Fruit fly (Drosophila melanogaster) whole organism, embryonic: Measurements from ENCODE around the gene Rbf2.

Source experiments
- Adf1 ChIP-seq: fragments of 200-800 bp; sonication (Bioruptor generic); IDR thresholded peaks from 2 replicates; pipeline ENCODE4 v1.3.6; 2022; ENCODE audit warnings: missing biosample characterization, missing genetic modification characterization
- Atf-2 ChIP-seq: fragments of 200-800 bp; sonication (Bioruptor generic); optimal IDR thresholded peaks from 2 replicates; lab custom pipeline; 2016; ENCODE audit warnings: missing biosample characterization, missing genetic modification characterization
- Awh ChIP-seq: fragments of 200-800 bp; sonication (Bioruptor generic); IDR thresholded peaks from 2 replicates; pipeline ENCODE4, ENCODE4 v1.3.6; 2022; ENCODE audit warnings: missing biosample characterization, missing genetic modification characterization
- CG10321 ChIP-seq: fragments of 200-800 bp; sonication (Bioruptor generic); IDR thresholded peaks from 2 replicates; pipeline ENCODE4 v1.3.6; 2022; ENCODE audit warnings: missing biosample characterization, missing genetic modification characterization
- CG10654 ChIP-seq: fragments of 200-800 bp; sonication (Bioruptor generic); optimal IDR thresholded peaks from 2 replicates; lab custom pipeline; 2016; ENCODE audit warnings: missing biosample characterization, missing genetic modification characterization
- CG11560 ChIP-seq: fragments of 200-800 bp; sonication (Bioruptor generic); IDR thresholded peaks from 3 replicates; pipeline ENCODE4 v1.3.6; 2022; ENCODE audit warnings: missing biosample characterization, missing genetic modification characterization
- CG12071 ChIP-seq: fragments of 200-800 bp; sonication (Bioruptor generic); optimal IDR thresholded peaks from 3 replicates; lab custom pipeline; 2018; ENCODE audit warnings: missing biosample characterization, mild to moderate bottlenecking, missing genetic modification characterization
- CG12659 ChIP-seq: fragments of 200-800 bp; sonication (Bioruptor generic); optimal IDR thresholded peaks from 3 replicates; lab custom pipeline; 2017; ENCODE audit warnings: mild to moderate bottlenecking, missing biosample characterization, missing genetic modification reagents, missing genetic modification characterization
- CG12942 ChIP-seq: fragments of 200-800 bp; sonication (Bioruptor generic); optimal IDR thresholded peaks from 3 replicates; lab custom pipeline; 2016; ENCODE audit warnings: missing biosample characterization, missing genetic modification characterization
- CG13123 ChIP-seq: fragments of 200-800 bp; sonication (Bioruptor generic); optimal IDR thresholded peaks from 2 replicates; lab custom pipeline; 2016; ENCODE audit warnings: missing biosample characterization, missing genetic modification characterization
- CG17568 ChIP-seq: fragments of 200-800 bp; sonication (Bioruptor generic); optimal IDR thresholded peaks from 2 replicates; lab custom pipeline; 2018; ENCODE audit warnings: missing biosample characterization, mild to moderate bottlenecking, missing genetic modification characterization, moderate library complexity
- CG17912 ChIP-seq: fragments of 200-800 bp; sonication (Bioruptor generic); optimal IDR thresholded peaks from 2 replicates; lab custom pipeline; 2018; ENCODE audit warnings: missing biosample characterization, mild to moderate bottlenecking, missing genetic modification characterization
- CG2202 ChIP-seq: fragments of 200-800 bp; sonication (Bioruptor generic); optimal IDR thresholded peaks from 2 replicates; lab custom pipeline; 2018; ENCODE audit warnings: missing biosample characterization, mild to moderate bottlenecking, missing genetic modification characterization
- CG33213 ChIP-seq: fragments of 200-800 bp; sonication (Bioruptor generic); optimal IDR thresholded peaks from 3 replicates; lab custom pipeline; 2016; ENCODE audit warnings: missing biosample characterization, missing genetic modification characterization
- CG42726 ChIP-seq: fragments of 200-800 bp; sonication (Bioruptor generic); IDR thresholded peaks from 2 replicates; pipeline ENCODE4 v1.3.6; 2022; ENCODE audit warnings: missing biosample characterization, missing genetic modification characterization; ENCODE audit not compliant: partially characterized antibody
- CG4404 ChIP-seq: fragments of 200-800 bp; sonication (Bioruptor generic); IDR thresholded peaks from 2 replicates; pipeline ENCODE4 v1.3.6; 2022; ENCODE audit warnings: missing biosample characterization, missing genetic modification characterization
- CG4617 ChIP-seq: fragments of 200-800 bp; sonication (Bioruptor generic); optimal IDR thresholded peaks from 3 replicates; lab custom pipeline; 2016; ENCODE audit warnings: missing biosample characterization, missing genetic modification characterization, borderline replicate concordance
- CG4820 ChIP-seq: fragments of 200-800 bp; sonication (Bioruptor generic); optimal IDR thresholded peaks from 3 replicates; lab custom pipeline; 2016; ENCODE audit warnings: missing biosample characterization, missing genetic modification characterization
- CG6654 ChIP-seq: fragments of 200-800 bp; sonication (Bioruptor generic); optimal IDR thresholded peaks from 2 replicates; lab custom pipeline; 2017; ENCODE audit warnings: missing biosample characterization, mild to moderate bottlenecking, missing genetic modification characterization
- CG6689 ChIP-seq: fragments of 200-800 bp; sonication (Bioruptor generic); IDR thresholded peaks from 2 replicates; pipeline ENCODE4 v1.3.6; 2022; ENCODE audit warnings: missing biosample characterization, missing genetic modification characterization
- CG6854 ChIP-seq: fragments of 200-800 bp; sonication (Bioruptor generic); optimal IDR thresholded peaks from 3 replicates; lab custom pipeline; 2017; ENCODE audit warnings: missing biosample characterization, mild to moderate bottlenecking, missing genetic modification characterization
- CG8924 ChIP-seq: fragments of 200-800 bp; optimal IDR thresholded peaks from 3 replicates; lab custom pipeline; 2019; ENCODE audit warnings: missing biosample characterization, mild to moderate bottlenecking, missing genetic modification characterization, moderate library complexity
- Dref ChIP-seq: fragments of 200-800 bp; sonication (Bioruptor generic); IDR thresholded peaks from 2 replicates; pipeline ENCODE4 v1.3.6; 2022; ENCODE audit warnings: missing biosample characterization, missing genetic modification characterization
- Fer1 ChIP-seq: fragments of 200-800 bp; sonication (Bioruptor generic); optimal IDR thresholded peaks from 2 replicates; lab custom pipeline; 2017; ENCODE audit warnings: missing biosample characterization, mild to moderate bottlenecking, missing genetic modification characterization
- Hand ChIP-seq: fragments of 200-800 bp; sonication (Bioruptor generic); optimal IDR thresholded peaks from 2 replicates; lab custom pipeline; 2017; ENCODE audit warnings: mild to moderate bottlenecking, missing biosample characterization, missing genetic modification reagents, missing genetic modification characterization
- Hr3 ChIP-seq: fragments of 200-800 bp; sonication (Bioruptor generic); optimal IDR thresholded peaks from 3 replicates; lab custom pipeline; 2016; ENCODE audit warnings: missing biosample characterization, missing genetic modification characterization
- Lhr ChIP-seq: fragments of 200-800 bp; sonication (Bioruptor generic); optimal IDR thresholded peaks from 3 replicates; lab custom pipeline; 2017; ENCODE audit warnings: mild to moderate bottlenecking, missing biosample characterization, missing genetic modification reagents, missing genetic modification characterization
- Lim3 ChIP-seq: fragments of 200-800 bp; sonication (Bioruptor generic); IDR thresholded peaks from 2 replicates; pipeline ENCODE4 v1.3.6; 2022; ENCODE audit warnings: missing biosample characterization, missing genetic modification characterization
- Meics ChIP-seq: fragments of 200-800 bp; sonication (Bioruptor generic); optimal IDR thresholded peaks from 2 replicates; lab custom pipeline; 2017; ENCODE audit warnings: missing biosample characterization, mild to moderate bottlenecking, missing genetic modification characterization
- Mrtf ChIP-seq: fragments of 200-800 bp; sonication (Bioruptor generic); IDR thresholded peaks from 3 replicates; pipeline ENCODE4 v1.3.6; 2022; ENCODE audit warnings: missing biosample characterization, missing genetic modification characterization
- Myb ChIP-seq: fragments of 200-800 bp; sonication (Bioruptor generic); optimal IDR thresholded peaks from 2 replicates; lab custom pipeline; 2016; ENCODE audit warnings: missing biosample characterization, missing genetic modification characterization
- NC2β ChIP-seq: fragments of 200-800 bp; sonication (Bioruptor generic); optimal IDR thresholded peaks from 2 replicates; lab custom pipeline; 2016; ENCODE audit warnings: missing biosample characterization, missing genetic modification characterization
- Optix ChIP-seq: fragments of 200-800 bp; sonication (Bioruptor generic); IDR thresholded peaks from 3 replicates; pipeline ENCODE4 v1.3.6; 2022; ENCODE audit warnings: missing biosample characterization, missing genetic modification characterization
- PHDP ChIP-seq: fragments of 200-800 bp; sonication (Bioruptor generic); optimal IDR thresholded peaks from 3 replicates; lab custom pipeline; 2018; ENCODE audit warnings: missing biosample characterization, mild to moderate bottlenecking, missing genetic modification characterization, moderate library complexity
- Rx ChIP-seq: fragments of 200-800 bp; sonication (Bioruptor generic); IDR thresholded peaks from 2 replicates; pipeline ENCODE4 v1.3.6; 2022; ENCODE audit warnings: missing biosample characterization, missing genetic modification characterization
- Sox100B ChIP-seq: fragments of 200-800 bp; sonication (Bioruptor generic); optimal IDR thresholded peaks from 3 replicates; lab custom pipeline; 2018; ENCODE audit warnings: missing biosample characterization, mild to moderate bottlenecking, missing genetic modification characterization
- ab ChIP-seq: fragments of 200-800 bp; sonication (Bioruptor generic); optimal IDR thresholded peaks from 2 replicates; lab custom pipeline; 2016; ENCODE audit warnings: missing biosample characterization, missing genetic modification characterization
- bab2 ChIP-seq: fragments of 200-800 bp; sonication (Bioruptor generic); optimal IDR thresholded peaks from 2 replicates; lab custom pipeline; 2016; ENCODE audit warnings: missing biosample characterization, missing genetic modification characterization
- br ChIP-seq: fragments of >200 bp; optimal IDR thresholded peaks from 2 replicates; lab custom pipeline; 2017
- cad ChIP-seq: fragments of >200 bp; optimal IDR thresholded peaks from 2 replicates; lab custom pipeline; 2017; ENCODE audit warnings: missing biosample characterization, missing genetic modification characterization
- chif ChIP-seq, 2 experiments: fragments of 200-800 bp; sonication (Bioruptor generic); optimal IDR thresholded peaks; 3 replicates each; lab custom pipeline; 2016; ENCODE audit warnings: missing biosample characterization in 2 of 2, missing genetic modification characterization in 2 of 2
- eyg ChIP-seq: fragments of 200-800 bp; sonication (Bioruptor generic); optimal IDR thresholded peaks from 3 replicates; lab custom pipeline; 2016; ENCODE audit warnings: missing biosample characterization, missing genetic modification characterization
- fd3F ChIP-seq: fragments of 200-800 bp; sonication (Bioruptor generic); optimal IDR thresholded peaks from 2 replicates; lab custom pipeline; 2018; ENCODE audit warnings: missing biosample characterization, mild to moderate bottlenecking, missing genetic modification characterization, moderate library complexity
- gsb-n ChIP-seq: fragments of 200-800 bp; sonication (Bioruptor generic); optimal IDR thresholded peaks from 3 replicates; lab custom pipeline; 2018; ENCODE audit warnings: missing biosample characterization, mild to moderate bottlenecking, missing genetic modification characterization
- hbn ChIP-seq: fragments of 200-800 bp; sonication (Bioruptor generic); IDR thresholded peaks from 2 replicates; pipeline ENCODE4 v1.3.6; 2022; ENCODE audit warnings: missing biosample characterization, missing genetic modification characterization; ENCODE audit not compliant: partially characterized antibody
- inv ChIP-seq: fragments of 200-800 bp; sonication (Bioruptor generic); IDR thresholded peaks from 2 replicates; pipeline ENCODE4 v1.3.6; 2022; ENCODE audit warnings: missing biosample characterization, missing genetic modification characterization; ENCODE audit not compliant: partially characterized antibody
- lab ChIP-seq: fragments of 200-800 bp; sonication (Bioruptor generic); optimal IDR thresholded peaks from 3 replicates; lab custom pipeline; 2017; ENCODE audit warnings: missing biosample characterization, missing genetic modification characterization, mild to moderate bottlenecking, moderate library complexity, missing genetic modification reagents
- lola ChIP-seq, 3 experiments: fragments of >200 bp in 2 of 3; fragments of 200-800 bp in 1 of 3; sonication (Bioruptor generic) in 1 of 3; optimal IDR thresholded peaks; 2 replicates each; lab custom pipeline; 2017 to 2019; ENCODE audit warnings: missing biosample characterization in 3 of 3, missing genetic modification characterization in 3 of 3, mild to moderate bottlenecking in 1 of 3, moderate library complexity in 1 of 3
- mam ChIP-seq: fragments of 200-800 bp; sonication (Bioruptor generic); optimal IDR thresholded peaks from 3 replicates; lab custom pipeline; 2016; ENCODE audit warnings: missing biosample characterization, missing genetic modification characterization
- slp2 ChIP-seq: fragments of 200-800 bp; sonication (Bioruptor generic); optimal IDR thresholded peaks from 2 replicates; lab custom pipeline; 2016; ENCODE audit warnings: missing biosample characterization, missing genetic modification characterization
- sob ChIP-seq: fragments of 200-800 bp; sonication (Bioruptor generic); IDR thresholded peaks from 2 replicates; pipeline ENCODE4 v1.3.6; 2022; ENCODE audit warnings: missing biosample characterization, missing genetic modification characterization
- wek ChIP-seq: fragments of 200-800 bp; sonication (Bioruptor generic); optimal IDR thresholded peaks from 3 replicates; lab custom pipeline; 2018; ENCODE audit warnings: missing biosample characterization, mild to moderate bottlenecking, missing genetic modification characterization, moderate library complexity
- yki ChIP-seq: fragments of >200 bp; optimal IDR thresholded peaks from 3 replicates; lab custom pipeline; 2018

Rbf2 gene

dm6 chr3R:16005943-16006342 is 40.7 kb downstream of the Rbf2 start (continued):
- no peak for TF ChIP-seq CG13123 (GFP tag; lab: Kevin White, UChicago)
- peak; percentile 78 for TF ChIP-seq CG17568
- peak; percentile 29 for TF ChIP-seq CG33213 (GFP tag; lab: Kevin White, UChicago)
- TF ChIP-seq Atf-2 (GFP tag; lab: Kevin White, UChicago) = no peak
- TF ChIP-seq wek = peak; percentile 82
- peak; percentile 63 for TF ChIP-seq PHDP (tag; lab: Kevin White, UChicago)
- TF ChIP-seq CG11560 (tag; lab: Robert Waterston, UW) = no peak
- no peak for TF ChIP-seq CG42726
- TF ChIP-seq CG12942 = no peak
- no peak for TF ChIP-seq CG4820 (GFP tag; lab: Kevin White, UChicago)
- peak; percentile 63; the same call in 1 of the 2 replicates for TF ChIP-seq Awh
- no peak for TF ChIP-seq NC2β (GFP tag; lab: Kevin White, UChicago)
- no peak for TF ChIP-seq cad (GFP tag; lab: Kevin White, UChicago)
- no peak for TF ChIP-seq CG6854
- no peak for TF ChIP-seq Lim3 (GFP tag; lab: Robert Waterston, UW)
- peak; percentile 44 for TF ChIP-seq CG2202 (tag; lab: Kevin White, UChicago)
- no peak for TF ChIP-seq lola (GFP tag; optimal IDR thresholded peaks at IDR 0.05; lab: Kevin White, UChicago)
- TF ChIP-seq br (lab: Kevin White, UChicago) = no peak
- no peak for TF ChIP-seq mam (GFP tag; lab: Kevin White, UChicago)
- peak; percentile 58 for TF ChIP-seq lab (GFP tag; lab: Kevin White, UChicago)
- TF ChIP-seq CG4404 (GFP tag; lab: Robert Waterston, UW) = no peak
- no peak for TF ChIP-seq Mrtf (GFP tag; lab: Robert Waterston, UW)
- no peak for TF ChIP-seq Dref (GFP tag; lab: Robert Waterston, UW)
- TF ChIP-seq Fer1 = peak; percentile 58
- no peak for TF ChIP-seq slp2 (GFP tag; lab: Kevin White, UChicago)
- no peak for TF ChIP-seq CG10654 (GFP tag; lab: Kevin White, UChicago)
- TF ChIP-seq Sox100B (GFP tag; lab: Kevin White, UChicago) = peak; percentile 57
- TF ChIP-seq chif (GFP tag; optimal IDR thresholded peaks at IDR 0.05; lab: Kevin White, UChicago) = no peak
- peak; percentile 48 for TF ChIP-seq gsb-n (tag; lab: Kevin White, UChicago)
- no peak for TF ChIP-seq Lhr (GFP tag; lab: Kevin White, UChicago)
- TF ChIP-seq CG12659 (GFP tag; lab: Kevin White, UChicago) = peak; percentile 26
- TF ChIP-seq CG4617 (GFP tag; lab: Kevin White, UChicago) = no peak
- TF ChIP-seq inv (GFP tag; lab: Robert Waterston, UW) = no peak
- TF ChIP-seq CG6654 (GFP tag; lab: Kevin White, UChicago) = no peak
- TF ChIP-seq eyg = no peak
- TF ChIP-seq Hand (GFP tag; lab: Kevin White, UChicago) = no peak
- no peak for TF ChIP-seq CG8924 (tag; lab: Kevin White, UChicago)
- peak; percentile 49 for TF ChIP-seq CG17912 (GFP tag; lab: Kevin White, UChicago)
- TF ChIP-seq hbn = no peak
- no peak for TF ChIP-seq CG6689 (GFP tag; lab: Robert Waterston, UW)
- TF ChIP-seq Hr3 = no peak
- no peak for TF ChIP-seq yki (lab: Kevin White, UChicago)
- TF ChIP-seq Adf1 (GFP tag; lab: Robert Waterston, UW) = no peak
- TF ChIP-seq CG12071 (GFP tag; lab: Kevin White, UChicago) = peak; percentile 68
- TF ChIP-seq CG10321 (GFP tag; lab: Robert Waterston, UW) = no peak
- peak; percentile 55 for TF ChIP-seq bab2 (GFP tag; lab: Kevin White, UChicago)
- no peak for TF ChIP-seq Myb (GFP tag; lab: Kevin White, UChicago)
- TF ChIP-seq Meics = peak; percentile 40
- no peak for TF ChIP-seq Optix (GFP tag; lab: Robert Waterston, UW)
- no peak for TF ChIP-seq Rx (GFP tag; lab: Robert Waterston, UW)
- TF ChIP-seq fd3F (GFP tag; lab: Kevin White, UChicago) = peak; percentile 47
- TF ChIP-seq ab (GFP tag; lab: Kevin White, UChicago) = no peak
- TF ChIP-seq sob (GFP tag; lab: Robert Waterston, UW) = no peak; the same call in 1 of the 2 replicates
